Fruit fly (Drosophila melanogaster) whole organism, embryonic: ENCODE results near the gene Aps.

Experiments used
- Atf6 ChIP-seq: fragments of 200-800 bp; sonication (Bioruptor generic); IDR thresholded peaks from 2 replicates; pipeline ENCODE4 v1.3.6; 2022; ENCODE audit warnings: missing biosample characterization, missing genetic modification characterization
- B-H2 ChIP-seq: fragments of 200-800 bp; sonication (Bioruptor generic); optimal IDR thresholded peaks from 2 replicates; lab custom pipeline; 2018; ENCODE audit warnings: missing biosample characterization, mild to moderate bottlenecking, missing genetic modification characterization
- CG1024 ChIP-seq: fragments of 200-800 bp; sonication (Bioruptor generic); IDR thresholded peaks from 2 replicates; pipeline ENCODE4 v1.3.6; 2022; ENCODE audit warnings: missing biosample characterization, missing genetic modification characterization
- CG11093 ChIP-seq: fragments of 200-800 bp; sonication (Bioruptor generic); IDR thresholded peaks from 3 replicates; pipeline ENCODE4 v1.3.6; 2022; ENCODE audit warnings: missing biosample characterization, missing genetic modification characterization
- CG11398 ChIP-seq: fragments of 200-800 bp; sonication (Bioruptor generic); optimal IDR thresholded peaks from 2 replicates; lab custom pipeline; 2016; ENCODE audit warnings: missing biosample characterization, missing genetic modification characterization
- CG12236 ChIP-seq: fragments of 200-800 bp; sonication (Bioruptor generic); optimal IDR thresholded peaks from 2 replicates; lab custom pipeline; 2016; ENCODE audit warnings: missing biosample characterization, missing genetic modification characterization
- CG12299 ChIP-seq: fragments of 200-800 bp; sonication (Bioruptor generic); optimal IDR thresholded peaks from 2 replicates; lab custom pipeline; 2018; ENCODE audit warnings: missing biosample characterization, mild to moderate bottlenecking, missing genetic modification characterization
- CG12391 ChIP-seq: fragments of 200-800 bp; sonication (Bioruptor generic); optimal IDR thresholded peaks from 3 replicates; lab custom pipeline; 2018; ENCODE audit warnings: missing biosample characterization, mild to moderate bottlenecking, missing genetic modification characterization, moderate library complexity
- CG12744 ChIP-seq: fragments of 200-800 bp; sonication (Bioruptor generic); optimal IDR thresholded peaks from 2 replicates; lab custom pipeline; 2016; ENCODE audit warnings: missing biosample characterization, missing genetic modification characterization
- CG14710 ChIP-seq: fragments of 200-800 bp; sonication (Bioruptor generic); optimal IDR thresholded peaks from 3 replicates; lab custom pipeline; 2019; ENCODE audit warnings: missing biosample characterization, mild to moderate bottlenecking, missing genetic modification characterization, moderate library complexity
- CG18599 ChIP-seq: fragments of 200-800 bp; sonication (Bioruptor generic); optimal IDR thresholded peaks from 3 replicates; lab custom pipeline; 2017; ENCODE audit warnings: missing biosample characterization, missing genetic modification characterization, mild to moderate bottlenecking, moderate library complexity, missing genetic modification reagents
- CG3163 ChIP-seq: fragments of 200-800 bp; sonication (Bioruptor generic); optimal IDR thresholded peaks from 3 replicates; lab custom pipeline; 2016; ENCODE audit warnings: missing biosample characterization, missing genetic modification characterization
- CG32767 ChIP-seq: fragments of 200-800 bp; sonication (Bioruptor generic); IDR thresholded peaks from 2 replicates; pipeline ENCODE4 v1.3.6; 2022; ENCODE audit warnings: missing biosample characterization, missing genetic modification characterization
- CG33557 ChIP-seq: fragments of 200-800 bp; sonication (Bioruptor generic); optimal IDR thresholded peaks from 2 replicates; lab custom pipeline; 2019; ENCODE audit warnings: missing biosample characterization, mild to moderate bottlenecking, missing genetic modification characterization, moderate library complexity
- CG6813 ChIP-seq: fragments of 200-800 bp; sonication (Bioruptor generic); optimal IDR thresholded peaks from 2 replicates; lab custom pipeline; 2017; ENCODE audit warnings: missing biosample characterization, missing genetic modification characterization, mild to moderate bottlenecking, moderate library complexity, missing genetic modification reagents
- CG8290 ChIP-seq, 3 experiments: fragments of 200-800 bp; sonication (Bioruptor generic); optimal IDR thresholded peaks; 2 replicates each; lab custom pipeline; 2016 to 2019; ENCODE audit warnings: missing biosample characterization in 3 of 3, missing genetic modification characterization in 3 of 3, mild to moderate bottlenecking in 2 of 3, moderate library complexity in 1 of 3
- CG9727 ChIP-seq: fragments of 200-800 bp; sonication (Bioruptor generic); optimal IDR thresholded peaks from 3 replicates; lab custom pipeline; 2017; ENCODE audit warnings: missing biosample characterization, mild to moderate bottlenecking, missing genetic modification characterization
- Dad ChIP-seq: fragments of 200-800 bp; sonication (Bioruptor generic); optimal IDR thresholded peaks from 3 replicates; lab custom pipeline; 2016; ENCODE audit warnings: missing biosample characterization, missing genetic modification characterization
- HmgZ ChIP-seq: fragments of 200-800 bp; sonication (Bioruptor generic); optimal IDR thresholded peaks from 2 replicates; lab custom pipeline; 2018; ENCODE audit warnings: missing biosample characterization, mild to moderate bottlenecking, missing genetic modification characterization
- Hmr ChIP-seq: fragments of 200-800 bp; sonication (Bioruptor generic); optimal IDR thresholded peaks from 3 replicates; lab custom pipeline; 2017; ENCODE audit warnings: mild to moderate bottlenecking, missing biosample characterization, missing genetic modification reagents, missing genetic modification characterization
- Jarid2 ChIP-seq: fragments of 200-800 bp; sonication (Bioruptor generic); optimal IDR thresholded peaks from 3 replicates; lab custom pipeline; 2017; ENCODE audit warnings: mild to moderate bottlenecking, missing biosample characterization, missing genetic modification reagents, missing genetic modification characterization
- Kr ChIP-seq: fragments of 200-800 bp; sonication (Bioruptor generic); optimal IDR thresholded peaks from 2 replicates; lab custom pipeline; 2017; ENCODE audit warnings: missing biosample characterization, mild to moderate bottlenecking, missing genetic modification characterization
- Max ChIP-seq: fragments of 200-800 bp; sonication (Bioruptor generic); optimal IDR thresholded peaks from 2 replicates; lab custom pipeline; 2016; ENCODE audit warnings: missing biosample characterization, mild to moderate bottlenecking, missing genetic modification characterization
- Med ChIP-seq: fragments of 200-800 bp; sonication (Bioruptor generic); peaks from one replicate; lab custom pipeline; 2016; ENCODE audit warnings: missing biosample characterization, missing genetic modification characterization, mild to moderate bottlenecking, inconsistent platforms, moderate library complexity
- Rx ChIP-seq: fragments of 200-800 bp; sonication (Bioruptor generic); IDR thresholded peaks from 2 replicates; pipeline ENCODE4 v1.3.6; 2022; ENCODE audit warnings: missing biosample characterization, missing genetic modification characterization
- Sox100B ChIP-seq: fragments of 200-800 bp; sonication (Bioruptor generic); optimal IDR thresholded peaks from 3 replicates; lab custom pipeline; 2018; ENCODE audit warnings: missing biosample characterization, mild to moderate bottlenecking, missing genetic modification characterization
- Vsx1 ChIP-seq: fragments of 200-800 bp; sonication (Bioruptor generic); optimal IDR thresholded peaks from 2 replicates; lab custom pipeline; 2017; ENCODE audit warnings: missing biosample characterization, mild to moderate bottlenecking, missing genetic modification characterization, missing genetic modification reagents
- Xrp1 ChIP-seq: fragments of 200-800 bp; sonication (Bioruptor generic); IDR thresholded peaks from 2 replicates; pipeline ENCODE4 v1.3.6; 2022; ENCODE audit warnings: missing biosample characterization, missing genetic modification characterization
- ac ChIP-seq: fragments of 200-800 bp; sonication (Bioruptor generic); optimal IDR thresholded peaks from 3 replicates; lab custom pipeline; 2017; ENCODE audit warnings: missing biosample characterization, mild to moderate bottlenecking, missing genetic modification characterization
- amos ChIP-seq: fragments of 200-800 bp; sonication (Bioruptor generic); IDR thresholded peaks from 2 replicates; pipeline ENCODE4 v1.3.6; 2022; ENCODE audit warnings: missing biosample characterization, missing genetic modification characterization; ENCODE audit not compliant: partially characterized antibody
- cad ChIP-seq: fragments of >200 bp; optimal IDR thresholded peaks from 2 replicates; lab custom pipeline; 2017; ENCODE audit warnings: missing biosample characterization, missing genetic modification characterization
- ems ChIP-seq: fragments of 200-800 bp; sonication (Bioruptor generic); optimal IDR thresholded peaks from 3 replicates; lab custom pipeline; 2016; ENCODE audit warnings: missing biosample characterization, missing genetic modification characterization
- fd102C ChIP-seq: fragments of 200-800 bp; sonication (Bioruptor generic); optimal IDR thresholded peaks from 2 replicates; lab custom pipeline; 2018; ENCODE audit warnings: missing biosample characterization, mild to moderate bottlenecking, missing genetic modification characterization, moderate library complexity
- fd3F ChIP-seq: fragments of 200-800 bp; sonication (Bioruptor generic); optimal IDR thresholded peaks from 2 replicates; lab custom pipeline; 2018; ENCODE audit warnings: missing biosample characterization, mild to moderate bottlenecking, missing genetic modification characterization, moderate library complexity
- fru ChIP-seq: fragments of >200 bp; optimal IDR thresholded peaks from 2 replicates; lab custom pipeline; 2017
- gfzf ChIP-seq: fragments of 200-800 bp; sonication (Bioruptor generic); optimal IDR thresholded peaks from 2 replicates; lab custom pipeline; 2016; ENCODE audit warnings: missing biosample characterization, mild to moderate bottlenecking, missing genetic modification characterization, moderate library complexity
- kah ChIP-seq: fragments of 200-800 bp; sonication (Bioruptor generic); optimal IDR thresholded peaks from 2 replicates; lab custom pipeline; 2018; ENCODE audit warnings: missing biosample characterization, mild to moderate bottlenecking, missing genetic modification characterization
- luna ChIP-seq: fragments of 200-800 bp; sonication (Bioruptor generic); optimal IDR thresholded peaks from 2 replicates; lab custom pipeline; 2016; ENCODE audit warnings: missing biosample characterization, missing genetic modification characterization
- mam ChIP-seq: fragments of 200-800 bp; sonication (Bioruptor generic); optimal IDR thresholded peaks from 3 replicates; lab custom pipeline; 2016; ENCODE audit warnings: missing biosample characterization, missing genetic modification characterization
- nmo ChIP-seq: fragments of 200-800 bp; sonication (Bioruptor generic); optimal IDR thresholded peaks from 2 replicates; lab custom pipeline; 2018; ENCODE audit warnings: missing biosample characterization, mild to moderate bottlenecking, missing genetic modification characterization, moderate library complexity
- p53 ChIP-seq: fragments of 200-800 bp; sonication (Bioruptor generic); optimal IDR thresholded peaks from 2 replicates; lab custom pipeline; 2016; ENCODE audit warnings: missing biosample characterization, missing genetic modification characterization
- pnt ChIP-seq: fragments of 200-800 bp; sonication (Bioruptor generic); optimal IDR thresholded peaks from 3 replicates; lab custom pipeline; 2016; ENCODE audit warnings: missing biosample characterization, missing genetic modification characterization
- ro ChIP-seq: fragments of 200-800 bp; sonication (Bioruptor generic); IDR thresholded peaks from 2 replicates; pipeline ENCODE4 v1.3.6; 2022; ENCODE audit warnings: missing biosample characterization, missing genetic modification characterization
- sr ChIP-seq: fragments of 200-800 bp; sonication (Bioruptor generic); IDR thresholded peaks from 3 replicates; pipeline ENCODE4 v1.3.6; 2022; ENCODE audit warnings: missing biosample characterization, missing genetic modification characterization
- sug ChIP-seq: fragments of 200-800 bp; optimal IDR thresholded peaks from 2 replicates; lab custom pipeline; 2019; ENCODE audit warnings: missing biosample characterization, mild to moderate bottlenecking, missing genetic modification characterization, moderate library complexity
- ttk ChIP-seq: fragments of 200-800 bp; sonication (Bioruptor generic); IDR thresholded peaks from 2 replicates; pipeline ENCODE4 v2.1.2; 2022; ENCODE audit warnings: missing biosample characterization, missing genetic modification characterization
- unpg ChIP-seq: fragments of 200-800 bp; sonication (Bioruptor generic); optimal IDR thresholded peaks from 3 replicates; lab custom pipeline; 2018; ENCODE audit warnings: missing biosample characterization, mild to moderate bottlenecking, missing genetic modification characterization, moderate library complexity
- vfl ChIP-seq: fragments of 200-800 bp; sonication (Bioruptor generic); optimal IDR thresholded peaks from 2 replicates; lab custom pipeline; 2016; ENCODE audit warnings: missing biosample characterization, missing genetic modification characterization
- vnd ChIP-seq: fragments of 200-800 bp; sonication (Bioruptor generic); IDR thresholded peaks from 3 replicates; pipeline ENCODE4 v1.3.6; 2022; ENCODE audit warnings: missing biosample characterization, missing genetic modification characterization; ENCODE audit not compliant: partially characterized antibody

Gene Aps

DNA sequence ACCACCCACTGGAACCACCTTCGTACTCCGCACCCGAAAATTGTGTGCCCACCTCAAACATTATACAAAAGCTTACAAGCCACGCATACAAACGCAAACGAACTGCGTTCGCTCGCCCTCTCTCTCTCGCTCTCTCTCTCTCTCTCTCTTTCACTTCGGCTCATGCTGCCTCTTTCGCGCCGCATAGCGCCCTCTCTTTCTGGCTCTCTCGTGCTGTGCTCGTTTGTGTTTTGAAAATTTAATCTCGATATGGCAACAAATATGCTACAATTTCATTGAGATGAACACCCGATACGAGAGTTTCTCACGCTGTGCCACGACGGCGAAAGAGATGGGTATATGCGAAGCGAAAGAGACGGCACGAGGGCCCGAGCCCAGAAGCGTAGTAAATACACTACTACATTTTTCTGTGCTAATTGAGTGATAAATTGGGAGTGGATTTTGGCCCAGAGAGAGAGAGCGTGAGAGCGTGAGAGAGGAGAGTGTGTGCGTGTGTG lies 42.3 kb downstream of the Aps start (continued):
- peak; percentile 24 for TF ChIP-seq CG33557 (GFP tag; lab: Kevin White, UChicago)
- TF ChIP-seq CG12391 (tag; lab: Kevin White, UChicago) = no peak
- TF ChIP-seq Sox100B (GFP tag; lab: Kevin White, UChicago) = no peak
- peak; percentile 67 for TF ChIP-seq nmo (GFP tag; lab: Kevin White, UChicago)
- TF ChIP-seq gfzf = peak; percentile 20
- no peak for TF ChIP-seq unpg (GFP tag; lab: Kevin White, UChicago)
- peak; percentile 43 for TF ChIP-seq Jarid2 (GFP tag; lab: Kevin White, UChicago)
- no peak for TF ChIP-seq kah (GFP tag; lab: Kevin White, UChicago)
- no peak for TF ChIP-seq CG12236 (GFP tag; lab: Kevin White, UChicago)
- TF ChIP-seq CG11398 (GFP tag; lab: Kevin White, UChicago) = peak; percentile 75
- TF ChIP-seq Max (GFP tag; lab: Kevin White, UChicago) = no peak
- peak; percentile 19 for TF ChIP-seq Dad (GFP tag; lab: Kevin White, UChicago)
- TF ChIP-seq B-H2 (GFP tag; lab: Kevin White, UChicago) = peak; percentile 11
- no peak for TF ChIP-seq fd3F (GFP tag; lab: Kevin White, UChicago)
- peak; percentile 79; the same call in 1 of the 2 replicates for TF ChIP-seq CG32767 (GFP tag; lab: Robert Waterston, UW)
- TF ChIP-seq mam = peak; percentile 8
- 0 out of 2 replicates have a peak, but pooled peaks have one; percentile 8 for TF ChIP-seq ttk (GFP tag; lab: Robert Waterston, UW)
- TF ChIP-seq CG14710 = peak; percentile 42
- TF ChIP-seq CG12744 = peak; percentile 41
- peak; percentile 51 for TF ChIP-seq Vsx1 (GFP tag; lab: Kevin White, UChicago)
- TF ChIP-seq cad = peak; percentile 43
- TF ChIP-seq sr (GFP tag; lab: Robert Waterston, UW) = peak; percentile 60; the same call in 2 of the 3 replicates
- no peak for TF ChIP-seq CG11093 (GFP tag; lab: Robert Waterston, UW)
- no peak for TF ChIP-seq vfl (GFP tag; lab: Kevin White, UChicago)
- TF ChIP-seq pnt = no peak
- peak; percentile 70 for TF ChIP-seq CG18599 (GFP tag; lab: Kevin White, UChicago)
- TF ChIP-seq CG1024 = 0 out of 2 replicates have a peak, but pooled peaks have one; percentile 19
- TF ChIP-seq ro (GFP tag; lab: Robert Waterston, UW) = no peak
- TF ChIP-seq CG8290 (GFP tag; optimal IDR thresholded peaks at IDR 0.05; lab: Kevin White, UChicago) = peak; percentile 67
- TF ChIP-seq CG8290 (tag; optimal IDR thresholded peaks at IDR 0.05; lab: Kevin White, UChicago) = peak; percentile 73 to 98
- peak; percentile 8 for TF ChIP-seq CG6813
- TF ChIP-seq Hmr (GFP tag; lab: Kevin White, UChicago) = no peak
- no peak for TF ChIP-seq fru
- no peak for TF ChIP-seq Atf6 (GFP tag; lab: Robert Waterston, UW)
- no peak for TF ChIP-seq Rx (GFP tag; lab: Robert Waterston, UW)
- peak; percentile 69 for TF ChIP-seq CG3163 (GFP tag; lab: Kevin White, UChicago)
- peak; percentile 23 for TF ChIP-seq fd102C (GFP tag; lab: Kevin White, UChicago)
- peak; percentile 1 for TF ChIP-seq ac (GFP tag; lab: Kevin White, UChicago)
- peak; percentile 21 for TF ChIP-seq CG9727
- TF ChIP-seq Med (GFP tag; lab: Kevin White, UChicago) = peak; percentile 86
- peak; percentile 19 for TF ChIP-seq ems
- no peak for TF ChIP-seq luna (GFP tag; lab: Kevin White, UChicago)
- peak; percentile 23; the same call in 1 of the 3 replicates for TF ChIP-seq vnd (GFP tag; lab: Robert Waterston, UW)
- no peak for TF ChIP-seq Kr (GFP tag; lab: Kevin White, UChicago)
- TF ChIP-seq HmgZ (tag; lab: Kevin White, UChicago) = peak; percentile 84
- peak; percentile 69 for TF ChIP-seq sug (tag; lab: Kevin White, UChicago)
- no peak for TF ChIP-seq Xrp1 (GFP tag; lab: Robert Waterston, UW)
- no peak for TF ChIP-seq CG12299 (tag; lab: Kevin White, UChicago)
- TF ChIP-seq p53 (GFP tag; lab: Kevin White, UChicago) = peak; percentile 54
- TF ChIP-seq amos (GFP tag; lab: Robert Waterston, UW) = peak; percentile 24; the same call in 1 of the 2 replicates
